Fruit fly (Drosophila melanogaster) whole organism, embryonic: Measurements from ENCODE around the gene CG15343.

Experiments
- Asciz ChIP-seq: fragments of 200-800 bp; sonication (Bioruptor generic); optimal IDR thresholded peaks from 2 replicates; lab custom pipeline; 2017; ENCODE audit warnings: missing biosample characterization, mild to moderate bottlenecking, missing genetic modification characterization, missing genetic modification reagents
- Atf6 ChIP-seq: fragments of 200-800 bp; sonication (Bioruptor generic); IDR thresholded peaks from 2 replicates; pipeline ENCODE4 v1.3.6; 2022; ENCODE audit warnings: missing biosample characterization, missing genetic modification characterization
- CG10543 ChIP-seq: fragments of 200-800 bp; sonication (Bioruptor generic); optimal IDR thresholded peaks from 3 replicates; lab custom pipeline; 2017; ENCODE audit warnings: missing biosample characterization, mild to moderate bottlenecking, missing genetic modification characterization, moderate library complexity
- CG11398 ChIP-seq: fragments of 200-800 bp; sonication (Bioruptor generic); optimal IDR thresholded peaks from 2 replicates; lab custom pipeline; 2016; ENCODE audit warnings: missing biosample characterization, missing genetic modification characterization
- CG12744 ChIP-seq: fragments of 200-800 bp; sonication (Bioruptor generic); optimal IDR thresholded peaks from 2 replicates; lab custom pipeline; 2016; ENCODE audit warnings: missing biosample characterization, missing genetic modification characterization
- CG13123 ChIP-seq: fragments of 200-800 bp; sonication (Bioruptor generic); optimal IDR thresholded peaks from 2 replicates; lab custom pipeline; 2016; ENCODE audit warnings: missing biosample characterization, missing genetic modification characterization
- CG14050 ChIP-seq: fragments of 200-800 bp; sonication (Bioruptor generic); IDR thresholded peaks from 3 replicates; pipeline ENCODE4 v1.3.6; 2022; ENCODE audit warnings: missing biosample characterization, missing genetic modification characterization
- CG14667 ChIP-seq: fragments of 200-800 bp; sonication (Bioruptor generic); IDR thresholded peaks from 2 replicates; pipeline ENCODE4 v1.3.6; 2022; ENCODE audit warnings: missing biosample characterization, missing genetic modification characterization
- CG14965 ChIP-seq: fragments of 200-800 bp; sonication (Bioruptor generic); optimal IDR thresholded peaks from 2 replicates; lab custom pipeline; 2016; ENCODE audit warnings: missing biosample characterization, missing genetic modification characterization, borderline replicate concordance
- CG1529 ChIP-seq: fragments of 200-800 bp; sonication (Bioruptor generic); optimal IDR thresholded peaks from 3 replicates; lab custom pipeline; 2018; ENCODE audit warnings: missing biosample characterization, missing genetic modification characterization
- CG1603 ChIP-seq: fragments of 200-800 bp; sonication (Bioruptor generic); optimal IDR thresholded peaks from 2 replicates; lab custom pipeline; 2019; ENCODE audit warnings: missing biosample characterization, mild to moderate bottlenecking, missing genetic modification characterization, moderate library complexity
- CG17912 ChIP-seq: fragments of 200-800 bp; sonication (Bioruptor generic); optimal IDR thresholded peaks from 2 replicates; lab custom pipeline; 2018; ENCODE audit warnings: missing biosample characterization, mild to moderate bottlenecking, missing genetic modification characterization
- CG30020 ChIP-seq: fragments of 200-800 bp; optimal IDR thresholded peaks from 2 replicates; lab custom pipeline; 2019; ENCODE audit warnings: missing biosample characterization, mild to moderate bottlenecking, missing genetic modification characterization, moderate library complexity
- CG31441 ChIP-seq: fragments of 200-800 bp; sonication (Bioruptor generic); IDR thresholded peaks from 2 replicates; pipeline ENCODE4 v1.3.6; 2022; ENCODE audit warnings: missing biosample characterization, missing genetic modification characterization
- CG34422 ChIP-seq: fragments of 200-800 bp; sonication (Bioruptor generic); IDR thresholded peaks from 3 replicates; pipeline ENCODE4 v1.3.6; 2022; ENCODE audit warnings: missing biosample characterization, missing genetic modification characterization
- CG3726 ChIP-seq: fragments of 200-800 bp; sonication (Bioruptor generic); IDR thresholded peaks from 3 replicates; pipeline ENCODE4, ENCODE4 v1.3.6; 2022; ENCODE audit warnings: missing biosample characterization, missing genetic modification characterization
- CG5245 ChIP-seq: fragments of 200-800 bp; sonication (Bioruptor generic); optimal IDR thresholded peaks from 3 replicates; lab custom pipeline; 2016; ENCODE audit warnings: missing biosample characterization, missing genetic modification characterization
- CG7556 ChIP-seq: fragments of 200-800 bp; sonication (Bioruptor generic); optimal IDR thresholded peaks from 2 replicates; lab custom pipeline; 2017; ENCODE audit warnings: missing biosample characterization, mild to moderate bottlenecking, missing genetic modification characterization
- CrebB ChIP-seq: fragments of 200-800 bp; sonication (Bioruptor generic); optimal IDR thresholded peaks from 3 replicates; lab custom pipeline; 2018; ENCODE audit warnings: missing biosample characterization, mild to moderate bottlenecking, missing genetic modification characterization
- Doc2 ChIP-seq: fragments of 200-800 bp; sonication (Bioruptor generic); IDR thresholded peaks from 2 replicates; pipeline ENCODE4 v1.3.6; 2022; ENCODE audit warnings: missing biosample characterization, missing genetic modification characterization
- E2f1 ChIP-seq: fragments of 200-800 bp; sonication (Bioruptor generic); IDR thresholded peaks from 2 replicates; pipeline ENCODE4 v1.3.6; 2022; ENCODE audit warnings: missing biosample characterization, missing genetic modification characterization
- Ets65A ChIP-seq: fragments of 200-800 bp; sonication (Bioruptor generic); peaks from one replicate; lab custom pipeline; 2016; ENCODE audit warnings: missing biosample characterization, missing genetic modification characterization
- Ets97D ChIP-seq: fragments of 200-800 bp; sonication (Bioruptor generic); optimal IDR thresholded peaks from 3 replicates; lab custom pipeline; 2016; ENCODE audit warnings: missing biosample characterization, missing genetic modification characterization
- Fer3 ChIP-seq: fragments of 200-800 bp; sonication (Bioruptor generic); optimal IDR thresholded peaks from 2 replicates; lab custom pipeline; 2018; ENCODE audit warnings: missing biosample characterization, mild to moderate bottlenecking, missing genetic modification characterization, moderate library complexity
- Gug ChIP-seq: fragments of 200-800 bp; sonication (Bioruptor generic); IDR thresholded peaks from 4 replicates; pipeline ENCODE4 v1.3.6; 2022; ENCODE audit warnings: missing biosample characterization, missing genetic modification characterization
- Hsf ChIP-seq: fragments of 200-800 bp; sonication (Bioruptor generic); optimal IDR thresholded peaks from 3 replicates; lab custom pipeline; 2016; ENCODE audit warnings: missing biosample characterization, missing genetic modification characterization
- Kr ChIP-seq: fragments of 200-800 bp; sonication (Bioruptor generic); optimal IDR thresholded peaks from 2 replicates; lab custom pipeline; 2017; ENCODE audit warnings: missing biosample characterization, mild to moderate bottlenecking, missing genetic modification characterization
- Neu2 ChIP-seq: fragments of 200-800 bp; sonication (Bioruptor generic); optimal IDR thresholded peaks from 3 replicates; lab custom pipeline; 2016; ENCODE audit warnings: missing biosample characterization, missing genetic modification characterization, borderline replicate concordance
- Nf-YB ChIP-seq: fragments of 200-800 bp; sonication (Bioruptor generic); optimal IDR thresholded peaks from 3 replicates; lab custom pipeline; 2019; ENCODE audit warnings: missing biosample characterization, mild to moderate bottlenecking, missing genetic modification characterization, moderate library complexity
- NfI ChIP-seq: fragments of 200-800 bp; sonication (Bioruptor generic); optimal IDR thresholded peaks from 3 replicates; lab custom pipeline; 2018; ENCODE audit warnings: missing biosample characterization, mild to moderate bottlenecking, missing genetic modification characterization, moderate library complexity
- Pdp1 ChIP-seq, 2 experiments: fragments of 200-800 bp; sonication (Bioruptor generic); optimal IDR thresholded peaks; 3 replicates each; lab custom pipeline; 2016; ENCODE audit warnings: missing biosample characterization in 2 of 2, missing genetic modification characterization in 2 of 2, mild to moderate bottlenecking in 1 of 2, moderate library complexity in 1 of 2
- ci ChIP-seq: fragments of 200-800 bp; sonication (Bioruptor generic); IDR thresholded peaks from 3 replicates; pipeline ENCODE4 v1.3.6; 2022; ENCODE audit warnings: missing biosample characterization, missing genetic modification characterization
- crc ChIP-seq: fragments of 200-800 bp; sonication (Bioruptor generic); optimal IDR thresholded peaks from 2 replicates; lab custom pipeline; 2016; ENCODE audit warnings: missing biosample characterization, missing genetic modification characterization
- emc ChIP-seq: fragments of 200-800 bp; sonication (Bioruptor generic); optimal IDR thresholded peaks from 2 replicates; lab custom pipeline; 2016; ENCODE audit warnings: missing biosample characterization, missing genetic modification characterization
- fd64A ChIP-seq: fragments of 200-800 bp; sonication (Bioruptor generic); optimal IDR thresholded peaks from 3 replicates; lab custom pipeline; 2018; ENCODE audit warnings: missing biosample characterization, mild to moderate bottlenecking, missing genetic modification characterization
- gce ChIP-seq: fragments of 200-800 bp; sonication (Bioruptor generic); IDR thresholded peaks from 3 replicates; pipeline ENCODE4 v1.3.6; 2022; ENCODE audit warnings: missing biosample characterization, missing genetic modification characterization
- ind ChIP-seq: fragments of 200-800 bp; sonication (Bioruptor generic); optimal IDR thresholded peaks from 3 replicates; lab custom pipeline; 2016; ENCODE audit warnings: missing biosample characterization, missing genetic modification characterization
- lbe ChIP-seq: fragments of 200-800 bp; sonication (Bioruptor generic); optimal IDR thresholded peaks from 2 replicates; lab custom pipeline; 2016; ENCODE audit warnings: missing biosample characterization, mild to moderate bottlenecking, missing genetic modification characterization
- mam ChIP-seq: fragments of 200-800 bp; sonication (Bioruptor generic); optimal IDR thresholded peaks from 3 replicates; lab custom pipeline; 2016; ENCODE audit warnings: missing biosample characterization, missing genetic modification characterization
- mld ChIP-seq: fragments of 200-800 bp; sonication (Bioruptor generic); IDR thresholded peaks from 3 replicates; pipeline ENCODE4 v1.3.6; 2022; ENCODE audit warnings: missing biosample characterization, missing genetic modification characterization; ENCODE audit not compliant: partially characterized antibody
- nom ChIP-seq: fragments of 200-800 bp; sonication (Bioruptor generic); optimal IDR thresholded peaks from 2 replicates; lab custom pipeline; 2017; ENCODE audit warnings: missing biosample characterization, missing genetic modification characterization, mild to moderate bottlenecking, moderate library complexity, missing genetic modification reagents
- phol ChIP-seq: fragments of 200-800 bp; sonication (Bioruptor generic); optimal IDR thresholded peaks from 3 replicates; lab custom pipeline; 2018; ENCODE audit warnings: missing biosample characterization, mild to moderate bottlenecking, missing genetic modification characterization, moderate library complexity
- pnt ChIP-seq: fragments of 200-800 bp; sonication (Bioruptor generic); optimal IDR thresholded peaks from 3 replicates; lab custom pipeline; 2016; ENCODE audit warnings: missing biosample characterization, missing genetic modification characterization
- pzg ChIP-seq: fragments of 200-800 bp; sonication (Bioruptor generic); optimal IDR thresholded peaks from 3 replicates; lab custom pipeline; 2018; ENCODE audit warnings: missing biosample characterization, mild to moderate bottlenecking, missing genetic modification characterization, moderate library complexity
- run ChIP-seq: fragments of 200-800 bp; sonication (Bioruptor generic); optimal IDR thresholded peaks from 3 replicates; lab custom pipeline; 2018; ENCODE audit warnings: missing biosample characterization, mild to moderate bottlenecking, missing genetic modification characterization
- sim ChIP-seq: fragments of 200-800 bp; sonication (Bioruptor generic); IDR thresholded peaks from 2 replicates; pipeline ENCODE4 v1.3.6; 2022; ENCODE audit warnings: missing biosample characterization, missing genetic modification characterization
- stwl ChIP-seq: fragments of 200-800 bp; sonication (Bioruptor generic); optimal IDR thresholded peaks from 3 replicates; lab custom pipeline; 2018; ENCODE audit warnings: missing biosample characterization, mild to moderate bottlenecking, missing genetic modification characterization, moderate library complexity
- tgo ChIP-seq: fragments of 200-800 bp; sonication (Bioruptor generic); IDR thresholded peaks from 3 replicates; pipeline ENCODE4 v1.3.6; 2022; ENCODE audit warnings: missing biosample characterization, missing genetic modification characterization
- ttk ChIP-seq: fragments of 200-800 bp; sonication (Bioruptor generic); IDR thresholded peaks from 2 replicates; pipeline ENCODE4 v2.1.2; 2022; ENCODE audit warnings: missing biosample characterization, missing genetic modification characterization
- vnd ChIP-seq: fragments of 200-800 bp; sonication (Bioruptor generic); IDR thresholded peaks from 3 replicates; pipeline ENCODE4 v1.3.6; 2022; ENCODE audit warnings: missing biosample characterization, missing genetic modification characterization; ENCODE audit not compliant: partially characterized antibody

The CG15343 gene

dm6 chrX:8273799-8274484 is at the start of gene CG15343 (continued):
- TF ChIP-seq CG3726 (GFP tag; lab: Robert Waterston, UW) (no peak), CG34422 (peak; percentile 51; the same call in 1 of the 3 replicates), CG7556 (GFP tag; lab: Kevin White, UChicago) (no peak), CG14965 (GFP tag; lab: Kevin White, UChicago) (no peak), pzg (no peak), run (tag; lab: Kevin White, UChicago) (no peak), Atf6 (GFP tag; lab: Robert Waterston, UW) (no peak), CG10543 (GFP tag; lab: Kevin White, UChicago) (no peak), Fer3 (tag; lab: Kevin White, UChicago) (peak; percentile 13), CG1529 (no peak), ttk (GFP tag; lab: Robert Waterston, UW) (peak; percentile 42; the same call in 1 of the 2 replicates), CG14050 (GFP tag; lab: Robert Waterston, UW) (no peak), CG14667 (GFP tag; lab: Robert Waterston, UW) (no peak), Pdp1 (GFP tag; optimal IDR thresholded peaks at IDR 0.05; lab: Kevin White, UChicago) (peak; percentile 5 to 42), Hsf (peak; percentile 41), ci (GFP tag; lab: Robert Waterston, UW) (no peak), sim (no peak), Doc2 (GFP tag; lab: Robert Waterston, UW) (no peak), CG13123 (no peak), stwl (no peak), mam (GFP tag; lab: Kevin White, UChicago) (peak; percentile 57), gce (no peak), CrebB (tag; lab: Kevin White, UChicago) (no peak), CG17912 (GFP tag; lab: Kevin White, UChicago) (no peak), Kr (GFP tag; lab: Kevin White, UChicago) (no peak), Neu2 (GFP tag; lab: Kevin White, UChicago) (no peak), tgo (GFP tag; lab: Robert Waterston, UW) (0 out of 3 replicates have a peak, but pooled peaks have one; percentile 28), pnt (GFP tag; lab: Kevin White, UChicago) (no peak), CG12744 (no peak), phol (tag; lab: Kevin White, UChicago) (peak; percentile 4), E2f1 (GFP tag; lab: Robert Waterston, UW) (peak; percentile 39; the same call in 1 of the 2 replicates), NfI (GFP tag; lab: Kevin White, UChicago) (peak; percentile 1), CG31441 (GFP tag; lab: Robert Waterston, UW) (no peak), fd64A (GFP tag; lab: Kevin White, UChicago) (no peak), mld (no peak), ind (GFP tag; lab: Kevin White, UChicago) (peak; percentile 46), Nf-YB (GFP tag; lab: Kevin White, UChicago) (no peak), Ets97D (GFP tag; lab: Kevin White, UChicago) (no peak), lbe (GFP tag; lab: Kevin White, UChicago) (no peak), crc (no peak), CG1603 (tag; lab: Kevin White, UChicago) (peak; percentile 2), vnd (GFP tag; lab: Robert Waterston, UW) (no peak), emc (no peak), CG5245 (GFP tag; lab: Kevin White, UChicago) (peak; percentile 28), Ets65A (GFP tag; lab: Kevin White, UChicago) (no peak), Asciz (GFP tag; lab: Kevin White, UChicago) (no peak), CG11398 (GFP tag; lab: Kevin White, UChicago) (no peak), CG30020 (no peak), nom (GFP tag; lab: Kevin White, UChicago) (no peak), Gug (GFP tag; lab: Robert Waterston, UW) (peak; percentile 68)
